Worm (Caenorhabditis elegans) whole organism, L1 larva: ENCODE measurements around the gene F35B3.3.

ENCODE experiments used
- alr-1 ChIP-seq: fragments of 200-800 bp; sonication (Bioruptor generic); optimal IDR thresholded peaks from 2 replicates; lab custom pipeline; 2018; ENCODE audit warnings: borderline replicate concordance, mild to moderate bottlenecking, missing genetic modification characterization, missing compliant biosample characterization
- aly-2 ChIP-seq: fragments of 150-350 bp; optimal IDR thresholded peaks from 2 replicates; lab custom pipeline; 2014; ENCODE audit warnings: missing biosample characterization, missing genetic modification characterization
- blmp-1 ChIP-seq: fragments of 150-350 bp; optimal IDR thresholded peaks from 2 replicates; lab custom pipeline; 2014; ENCODE audit warnings: missing biosample characterization, missing genetic modification characterization
- ceh-82 ChIP-seq, 3 experiments: fragments of 150-350 bp in 1 of 3; sonication (generic microtip) in 2 of 3; optimal IDR thresholded peaks; 2 replicates each; lab custom pipeline; 2014 to 2017; ENCODE audit warnings: missing biosample characterization in 3 of 3, missing genetic modification characterization in 3 of 3
- ceh-90 ChIP-seq: sonication (generic microtip); optimal IDR thresholded peaks from 2 replicates; lab custom pipeline; 2016; ENCODE audit warnings: missing genetic modification characterization, missing compliant biosample characterization
- dpl-1 ChIP-seq, 3 experiments: fragments of 150-350 bp in 2 of 3; sonication (generic microtip) in 1 of 3; optimal IDR thresholded peaks; 2 replicates each; lab custom pipeline; 2014 to 2017; ENCODE audit warnings: missing biosample characterization in 3 of 3, missing genetic modification characterization in 3 of 3, missing genetic modification reagents in 3 of 3
- efl-1 ChIP-seq, 4 experiments: fragments of 150-350 bp; optimal IDR thresholded peaks in 3 of 4; peaks in 1 of 4; 1 replicate in 1 of 4; 2 replicates in 3 of 4; lab custom pipeline; 2014; ENCODE audit warnings: missing biosample characterization in 2 of 4, missing genetic modification characterization in 2 of 4, missing genetic modification reagents in 2 of 4
- elt-3 ChIP-seq, 6 experiments: fragments of 150-350 bp in 1 of 6; sonication (generic microtip); optimal IDR thresholded peaks; 2 replicates each; lab custom pipeline; 2017 to 2018; ENCODE audit warnings: missing biosample characterization in 6 of 6, missing genetic modification characterization in 6 of 6, inconsistent platforms in 1 of 6
- grh-1 ChIP-seq: fragments of 200-800 bp; sonication (Bioruptor generic); IDR thresholded peaks from 2 replicates; pipeline ENCODE4 v1.3.6; 2022; ENCODE audit warnings: missing genetic modification reagents, missing genetic modification characterization, missing compliant biosample characterization
- hlh-4 ChIP-seq: sonication (generic microtip); optimal IDR thresholded peaks from 2 replicates; lab custom pipeline; 2016; ENCODE audit warnings: mild to moderate bottlenecking, missing genetic modification characterization, missing compliant biosample characterization
- lin-13 ChIP-seq: fragments of 150-350 bp; optimal IDR thresholded peaks from 2 replicates; lab custom pipeline; 2014; ENCODE audit warnings: missing biosample characterization, missing genetic modification reagents, missing genetic modification characterization
- lin-14 ChIP-seq: fragments of 200-800 bp; sonication (Bioruptor generic); optimal IDR thresholded peaks from 2 replicates; lab custom pipeline; 2018; ENCODE audit warnings: mild to moderate bottlenecking, missing genetic modification characterization, moderate library complexity, missing compliant biosample characterization
- lin-35 ChIP-seq, 2 experiments: fragments of 150-350 bp; optimal IDR thresholded peaks; 2 replicates each; lab custom pipeline; 2014; ENCODE audit warnings: missing biosample characterization in 2 of 2, missing genetic modification characterization in 2 of 2, missing genetic modification reagents in 2 of 2
- lsy-2 ChIP-seq, 2 experiments: fragments of 150-350 bp; optimal IDR thresholded peaks; 2 replicates each; lab custom pipeline; 2014; ENCODE audit warnings: missing biosample characterization in 2 of 2, missing genetic modification characterization in 2 of 2
- mdl-1 ChIP-seq, 2 experiments: fragments of 150-350 bp; optimal IDR thresholded peaks; 2 replicates each; lab custom pipeline; 2014 to 2017; ENCODE audit warnings: missing biosample characterization in 2 of 2, missing genetic modification characterization in 2 of 2, inconsistent platforms in 1 of 2
- mep-1 ChIP-seq: fragments of 150-350 bp; optimal IDR thresholded peaks from 2 replicates; lab custom pipeline; 2014; ENCODE audit warnings: missing biosample characterization, missing genetic modification characterization
- nhr-20 ChIP-seq: sonication (generic microtip); optimal IDR thresholded peaks from 2 replicates; lab custom pipeline; 2016; ENCODE audit warnings: mild to moderate bottlenecking, missing genetic modification characterization, missing compliant biosample characterization
- nhr-71 ChIP-seq: sonication (generic microtip); optimal IDR thresholded peaks from 2 replicates; lab custom pipeline; 2016; ENCODE audit warnings: mild to moderate bottlenecking, missing genetic modification characterization, moderate library complexity, missing compliant biosample characterization
- nhr-76 ChIP-seq: sonication (generic microtip); optimal IDR thresholded peaks from 2 replicates; lab custom pipeline; 2017; ENCODE audit warnings: missing biosample characterization, missing genetic modification characterization
- nhr-77 ChIP-seq: fragments of 150-350 bp; optimal IDR thresholded peaks from 2 replicates; lab custom pipeline; 2014; ENCODE audit warnings: missing biosample characterization, missing genetic modification characterization
- nhr-85 ChIP-seq: sonication (generic microtip); peaks from one replicate; lab custom pipeline; 2016; ENCODE audit warnings: missing genetic modification characterization, inconsistent platforms, missing compliant biosample characterization
- nhr-90 ChIP-seq: sonication (generic microtip); optimal IDR thresholded peaks from 2 replicates; lab custom pipeline; 2016; ENCODE audit warnings: mild to moderate bottlenecking, missing genetic modification characterization, missing compliant biosample characterization; ENCODE audit not compliant: poor library complexity
- skn-1 ChIP-seq: fragments of 150-350 bp; optimal IDR thresholded peaks from 2 replicates; lab custom pipeline; 2014; ENCODE audit warnings: missing biosample characterization, missing genetic modification characterization
- snu-23 ChIP-seq: sonication (generic microtip); optimal IDR thresholded peaks from 2 replicates; lab custom pipeline; 2016; ENCODE audit warnings: missing genetic modification characterization, missing compliant biosample characterization
- sox-4 ChIP-seq: sonication (generic microtip); optimal IDR thresholded peaks from 2 replicates; lab custom pipeline; 2016; ENCODE audit warnings: missing genetic modification characterization, missing compliant biosample characterization
- tbx-2 ChIP-seq: sonication (generic microtip); optimal IDR thresholded peaks from 2 replicates; lab custom pipeline; 2016; ENCODE audit warnings: missing genetic modification characterization, missing compliant biosample characterization
- tlp-1 ChIP-seq: fragments of 150-350 bp; optimal IDR thresholded peaks from 2 replicates; lab custom pipeline; 2014; ENCODE audit warnings: missing biosample characterization, missing genetic modification characterization
- unc-130 ChIP-seq: fragments of 150-350 bp; optimal IDR thresholded peaks from 2 replicates; lab custom pipeline; 2017; ENCODE audit warnings: missing biosample characterization, missing genetic modification characterization, inconsistent platforms
- unc-30 ChIP-seq: sonication (generic microtip); optimal IDR thresholded peaks from 2 replicates; lab custom pipeline; 2017; ENCODE audit warnings: missing biosample characterization, missing genetic modification characterization
- unc-86 ChIP-seq: sonication (generic microtip); optimal IDR thresholded peaks from 2 replicates; lab custom pipeline; 2016; ENCODE audit warnings: missing genetic modification characterization, missing compliant biosample characterization
- unc-98 ChIP-seq: fragments of 200-800 bp; sonication (Bioruptor generic); IDR thresholded peaks from 2 replicates; pipeline ENCODE4 v1.3.6; 2022; ENCODE audit warnings: missing genetic modification characterization, missing compliant biosample characterization
- vab-15 ChIP-seq: sonication (generic microtip); optimal IDR thresholded peaks from 2 replicates; lab custom pipeline; 2017; ENCODE audit warnings: missing genotype, mild to moderate bottlenecking, missing genetic modification characterization, missing compliant biosample characterization
- xbp-1 ChIP-seq: sonication (generic microtip); optimal IDR thresholded peaks from 2 replicates; lab custom pipeline; 2016; ENCODE audit warnings: missing genetic modification characterization, missing compliant biosample characterization

Gene F35B3.3

DNA sequence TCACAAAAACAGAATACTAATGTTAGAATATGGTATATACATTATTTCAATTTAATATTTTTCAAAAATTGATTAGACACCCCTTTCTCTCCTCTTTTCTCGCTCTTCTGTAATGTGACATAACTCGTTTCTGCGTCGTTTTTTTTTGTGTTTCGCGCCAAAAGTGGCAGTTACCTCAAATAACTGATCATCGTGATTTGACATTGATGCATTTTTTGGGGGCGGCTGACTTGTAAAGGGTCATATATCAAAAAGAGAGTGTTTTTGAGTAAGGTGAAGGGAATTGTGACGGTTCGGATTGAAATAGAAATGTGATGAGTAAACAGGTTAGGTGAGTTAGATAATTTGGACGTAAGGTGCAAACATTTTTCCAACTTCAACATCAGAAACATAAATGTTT is 15.3 kb upstream of the F35B3.3 start:
- TF ChIP-seq lin-14 (GFP tag; lab: Kevin White, UChicago) (peak; percentile 73), grh-1 (peak; percentile 47; the same call in 1 of the 2 replicates), unc-98 (no peak), snu-23 (peak; percentile 40), hlh-4 (no peak), efl-1 (optimal IDR thresholded peaks at IDR 0.05; lab: Kevin White, UChicago) (peak; percentile 1 to 32), efl-1 (GFP tag; optimal IDR thresholded peaks at IDR 0.05 in 1 of 2; lab: Kevin White, UChicago) (peak; percentile 16 to 77), vab-15 (tag; lab: Kevin White, UChicago) (peak; percentile 46), ceh-90 (no peak), nhr-77 (tag; lab: Kevin White, UChicago) (no peak), lin-35 (GFP tag; optimal IDR thresholded peaks at IDR 0.05; lab: Kevin White, UChicago) (peak in 1 of 2 experiments; percentile 63), nhr-90 (tag; lab: Kevin White, UChicago) (peak; percentile 1), blmp-1 (tag; lab: Kevin White, UChicago) (peak; percentile 30), unc-86 (tag; lab: Kevin White, UChicago) (no peak), nhr-85 (tag; lab: Kevin White, UChicago) (peak; percentile 95), elt-3 (tag; optimal IDR thresholded peaks at IDR 0.05; lab: Kevin White, UChicago) (peak in 1 of 6 experiments; percentile 17), lsy-2 (tag; optimal IDR thresholded peaks at IDR 0.05; lab: Kevin White, UChicago) (peak in 1 of 2 experiments; percentile 20), nhr-20 (peak; percentile 55), alr-1 (tag; lab: Kevin White, UChicago) (no peak), tbx-2 (tag; lab: Kevin White, UChicago) (no peak), dpl-1 (GFP tag; optimal IDR thresholded peaks at IDR 0.05; lab: Kevin White, UChicago) (peak; percentile 10 to 46 (median 41)), nhr-71 (tag; lab: Kevin White, UChicago) (peak; percentile 55)

DNA sequence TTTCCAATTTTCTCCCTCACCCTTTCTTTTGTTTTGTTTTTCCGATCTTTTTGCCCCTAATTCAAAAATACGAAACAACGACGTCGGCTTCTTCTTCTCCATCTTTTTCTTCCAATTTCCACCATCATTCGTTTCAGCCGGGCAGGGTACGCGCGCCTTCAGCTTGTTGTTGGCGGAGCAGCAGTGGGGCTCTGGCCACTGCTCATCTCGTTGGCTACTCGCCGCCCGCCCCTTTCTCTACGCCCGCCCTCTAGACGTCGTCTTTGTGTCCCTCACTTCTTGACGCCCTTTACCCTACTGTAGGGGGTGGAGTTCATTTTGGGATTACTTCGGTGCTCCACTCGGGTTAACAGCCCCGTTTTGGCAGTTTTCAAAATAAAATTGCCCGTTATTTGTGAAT is 14.3 kb upstream of the F35B3.3 start:
- TF ChIP-seq lsy-2 (tag; optimal IDR thresholded peaks at IDR 0.05; lab: Kevin White, UChicago): peak in 1 of 2 experiments; percentile 6
- TF ChIP-seq unc-30 (tag; lab: Kevin White, UChicago): no peak
- no peak for TF ChIP-seq tlp-1
- peak; percentile 39 for TF ChIP-seq lin-14 (GFP tag; lab: Kevin White, UChicago)
- no peak for TF ChIP-seq skn-1 (tag; lab: Kevin White, UChicago)
- no peak for TF ChIP-seq nhr-76 (tag; lab: Kevin White, UChicago)
- no peak for TF ChIP-seq lin-13 (GFP tag; lab: Kevin White, UChicago)
- TF ChIP-seq mdl-1 (tag; optimal IDR thresholded peaks at IDR 0.05; lab: Kevin White, UChicago): no peak
- TF ChIP-seq nhr-20: no peak
- TF ChIP-seq unc-86 (tag; lab: Kevin White, UChicago): no peak

DNA sequence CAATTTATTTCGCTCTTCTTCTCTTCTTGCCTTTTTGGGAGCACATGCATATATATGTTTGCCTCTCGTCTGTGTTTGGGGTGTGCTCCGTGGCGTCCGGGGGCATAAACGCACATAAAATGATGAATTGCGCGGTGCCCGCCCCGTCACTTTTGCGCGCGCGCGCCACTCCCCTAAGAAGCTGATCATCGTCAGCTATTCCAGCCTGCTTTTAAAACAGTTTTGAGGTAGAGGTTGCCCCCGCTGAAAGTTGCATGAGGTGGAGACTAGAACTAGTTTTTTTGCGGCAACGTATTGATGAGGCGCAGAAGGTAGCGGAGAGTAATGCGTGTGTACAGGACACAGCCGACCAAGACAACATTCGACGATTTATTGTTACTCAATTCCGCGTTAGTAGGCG is 13.6 kb upstream of the F35B3.3 start:
- TF ChIP-seq unc-130 (no peak), nhr-85 (tag; lab: Kevin White, UChicago) (peak; percentile 54)

DNA sequence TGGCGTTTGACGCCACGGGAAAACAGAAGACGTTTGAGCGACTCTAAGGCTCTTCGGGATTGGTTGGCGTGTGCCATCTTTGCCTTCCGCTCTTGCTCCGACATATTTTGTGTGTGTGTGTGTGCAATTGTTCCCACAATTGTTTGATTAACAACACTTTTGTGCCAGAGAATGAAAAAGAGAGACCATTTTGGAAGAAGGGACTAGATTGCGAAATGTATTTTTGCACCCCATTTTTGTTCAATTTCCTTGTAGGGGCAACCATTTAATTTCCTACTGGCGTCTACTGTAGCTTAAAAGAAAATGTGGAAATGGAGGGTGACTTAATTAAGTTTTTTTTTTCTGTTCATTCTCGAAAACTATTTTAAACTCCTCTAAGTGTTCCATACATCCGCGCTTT is 11.1 kb upstream of the F35B3.3 start:
- TF ChIP-seq nhr-71 (tag; lab: Kevin White, UChicago) (peak; percentile 32), lsy-2 (tag; optimal IDR thresholded peaks at IDR 0.05; lab: Kevin White, UChicago) (peak in 1 of 2 experiments; percentile 35), nhr-90 (tag; lab: Kevin White, UChicago) (no peak), vab-15 (tag; lab: Kevin White, UChicago) (no peak), mep-1 (tag; lab: Kevin White, UChicago) (no peak), nhr-76 (tag; lab: Kevin White, UChicago) (no peak), xbp-1 (peak; percentile 44), sox-4 (tag; lab: Kevin White, UChicago) (no peak), ceh-82 (tag; optimal IDR thresholded peaks at IDR 0.05; lab: Kevin White, UChicago) (peak in 1 of 3 experiments; percentile 19), lin-14 (GFP tag; lab: Kevin White, UChicago) (peak; percentile 58), aly-2 (tag; lab: Kevin White, UChicago) (no peak)
